Worm (Caenorhabditis elegans): ENCODE results near the gene fbxc-27.

DNA sequence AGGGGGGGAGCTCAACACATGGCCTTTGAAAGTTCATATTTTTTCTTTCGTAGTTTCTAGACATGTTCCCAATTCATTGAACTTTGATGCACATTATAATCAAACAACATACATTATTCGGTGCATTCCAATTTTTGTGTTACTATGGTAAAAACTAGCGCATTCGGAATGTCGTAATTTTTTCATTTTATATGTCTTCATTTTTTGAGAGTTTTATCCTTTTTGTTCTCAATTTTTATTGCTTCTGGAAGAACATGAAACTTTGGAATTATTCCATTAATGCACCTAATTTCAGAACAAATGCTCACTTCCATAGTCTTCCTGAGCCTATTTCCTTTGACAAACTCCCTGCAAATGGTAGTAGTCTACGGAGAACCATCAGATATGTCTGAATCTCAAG is 7.9 kb upstream of the fbxc-27 start, which contains the start of gene T07D3.2:
- TF ChIP-seq ztf-4 (tag; optimal IDR thresholded peaks at IDR 0.05) = no peak
- no peak for TF ChIP-seq mdl-1 (tag; optimal IDR thresholded peaks at IDR 0.05)
- TF ChIP-seq lin-13 (GFP tag; optimal IDR thresholded peaks at IDR 0.05) = no peak
- no peak for TF ChIP-seq unc-39 (tag; optimal IDR thresholded peaks at IDR 0.05)
- no peak for TF ChIP-seq lin-39 (tag; optimal IDR thresholded peaks at IDR 0.05)
- TF ChIP-seq nhr-77 (tag; optimal IDR thresholded peaks at IDR 0.05) = no peak
- no peak for TF ChIP-seq mab-5 (tag; optimal IDR thresholded peaks at IDR 0.05)
- no peak for TF ChIP-seq skn-1 (tag; optimal IDR thresholded peaks at IDR 0.05)
- no peak for TF ChIP-seq ceh-82 (tag; optimal IDR thresholded peaks at IDR 0.05)

All from whole organism, L2 larva.